Fruit fly (Drosophila melanogaster): Measurements from ENCODE around the gene rod.

rod gene

dm6 chr3R:31636501-31636900 is 55.8 kb downstream of the rod start (continued):
- TF ChIP-seq stc (GFP tag; IDR thresholded peaks at IDR 0.05) (no peak), Dbx (GFP tag; IDR thresholded peaks at IDR 0.05) (peak; percentile 41; the same call in 1 of the 3 replicates), chn (GFP tag; optimal IDR thresholded peaks at IDR 0.05) (peak; percentile 1), vvl (GFP tag; IDR thresholded peaks at IDR 0.05) (peak; percentile 32; the same call in 1 of the 2 replicates), kni (GFP tag; optimal IDR thresholded peaks at IDR 0.05) (no peak), CG1529 (GFP tag; optimal IDR thresholded peaks at IDR 0.05) (no peak), Eip74EF (GFP tag; optimal IDR thresholded peaks at IDR 0.05) (no peak), CG8924 (tag; optimal IDR thresholded peaks at IDR 0.05) (peak; percentile 23), CG13775 (GFP tag; optimal IDR thresholded peaks at IDR 0.05) (peak; percentile 14), CG17186 (GFP tag; optimal IDR thresholded peaks at IDR 0.05) (no peak), CG12155 (GFP tag; optimal IDR thresholded peaks at IDR 0.05) (peak; percentile 9), Drgx (GFP tag; IDR thresholded peaks at IDR 0.05) (no peak), CG12769 (tag; optimal IDR thresholded peaks at IDR 0.05) (peak; percentile 68), lab (GFP tag; optimal IDR thresholded peaks at IDR 0.05) (peak; percentile 80), zen (tag; optimal IDR thresholded peaks at IDR 0.05) (peak; percentile 7), row (GFP tag; IDR thresholded peaks at IDR 0.05) (peak; percentile 68), CG13624 (GFP tag; optimal IDR thresholded peaks at IDR 0.05) (peak; percentile 4), CG3281 (GFP tag; optimal IDR thresholded peaks at IDR 0.05) (peak; percentile 56), CG9932 (GFP tag; IDR thresholded peaks at IDR 0.05) (peak; percentile 55; the same call in 1 of the 2 replicates), ranshi (GFP tag; IDR thresholded peaks at IDR 0.05) (0 out of 2 replicates have a peak, but pooled peaks have one; percentile 30), esg (GFP tag; conservative IDR thresholded peaks at IDR 0.05) (peak; percentile 37; the same call in 1 of the 2 replicates), CG10366 (GFP tag; IDR thresholded peaks at IDR 0.05) (peak; percentile 23; the same call in 1 of the 2 replicates), CG11504 (tag; optimal IDR thresholded peaks at IDR 0.05) (peak; percentile 43), CG8089 (GFP tag; optimal IDR thresholded peaks at IDR 0.05) (no peak), sd (tag; optimal IDR thresholded peaks at IDR 0.05) (no peak), scrt (GFP tag; optimal IDR thresholded peaks at IDR 0.05) (peak; percentile 20), CG14441 (GFP tag; IDR thresholded peaks at IDR 0.05) (peak; percentile 29; the same call in 1 of the 2 replicates), CG12391 (tag; optimal IDR thresholded peaks at IDR 0.05) (peak; percentile 27), Side (GFP tag; optimal IDR thresholded peaks at IDR 0.05) (peak; percentile 6), crol (GFP tag; IDR thresholded peaks at IDR 0.05) (no peak), gce (GFP tag; IDR thresholded peaks at IDR 0.05) (0 out of 3 replicates have a peak, but pooled peaks have one; percentile 8)

Data from whole organism, embryonic.